Worm (Caenorhabditis elegans) whole organism, early embryonic: ENCODE results near the gene F42E8.1.

Experiments
- B0310.2 ChIP-seq: sonication (generic microtip); optimal IDR thresholded peaks from 2 replicates; lab custom pipeline; 2016; ENCODE audit warnings: mild to moderate bottlenecking, missing genetic modification characterization, missing compliant biosample characterization
- aly-1 ChIP-seq: sonication (generic microtip); optimal IDR thresholded peaks from 2 replicates; lab custom pipeline; 2016; ENCODE audit warnings: missing genetic modification characterization, missing compliant biosample characterization
- ama-1 ChIP-seq: fragments of 150-350 bp; optimal IDR thresholded peaks from 2 replicates; lab custom pipeline; 2014
- ceh-36 ChIP-seq: sonication (generic microtip); optimal IDR thresholded peaks from 2 replicates; lab custom pipeline; 2016; ENCODE audit warnings: missing genetic modification characterization, inconsistent platforms, missing compliant biosample characterization
- ets-7 ChIP-seq: sonication (generic microtip); optimal IDR thresholded peaks from 2 replicates; lab custom pipeline; 2016; ENCODE audit warnings: missing genotype, missing genetic modification characterization, missing compliant biosample characterization
- flt-1 ChIP-seq: fragments of 200-800 bp; sonication (Bioruptor generic); IDR thresholded peaks from 2 replicates; pipeline ENCODE4 v1.3.6; 2022; ENCODE audit warnings: missing genetic modification characterization, missing compliant biosample characterization
- hmbx-1 ChIP-seq: sonication (generic microtip); optimal IDR thresholded peaks from 2 replicates; lab custom pipeline; 2016; ENCODE audit warnings: mild to moderate bottlenecking, missing genetic modification characterization, missing compliant biosample characterization
- hmg-4 ChIP-seq: fragments of 200-800 bp; sonication (Bioruptor generic); optimal IDR thresholded peaks from 2 replicates; lab custom pipeline; 2018; ENCODE audit warnings: mild to moderate bottlenecking, missing genetic modification characterization, missing compliant biosample characterization
- hnd-1 ChIP-seq: sonication (generic microtip); optimal IDR thresholded peaks from 2 replicates; lab custom pipeline; 2016; ENCODE audit warnings: missing genetic modification characterization, missing compliant biosample characterization
- scrt-1 ChIP-seq: fragments of 200-800 bp; sonication (Bioruptor generic); IDR thresholded peaks from 2 replicates; pipeline ENCODE4 v1.3.6; 2022; ENCODE audit warnings: missing genetic modification characterization, missing compliant biosample characterization
- sea-1 ChIP-seq: fragments of 200-800 bp; sonication (Bioruptor generic); conservative IDR thresholded peaks from 2 replicates; pipeline ENCODE4 v1.3.6; 2022; ENCODE audit warnings: missing genetic modification characterization, missing compliant biosample characterization
- tbx-11 ChIP-seq: fragments of 200-800 bp; sonication (Bioruptor generic); IDR thresholded peaks from 2 replicates; pipeline ENCODE4 v1.3.6; 2022; ENCODE audit warnings: missing genetic modification characterization, missing compliant biosample characterization
- tra-4 ChIP-seq: sonication (generic microtip); optimal IDR thresholded peaks from 2 replicates; lab custom pipeline; 2017; ENCODE audit warnings: missing genetic modification characterization, missing compliant biosample characterization

DNA sequence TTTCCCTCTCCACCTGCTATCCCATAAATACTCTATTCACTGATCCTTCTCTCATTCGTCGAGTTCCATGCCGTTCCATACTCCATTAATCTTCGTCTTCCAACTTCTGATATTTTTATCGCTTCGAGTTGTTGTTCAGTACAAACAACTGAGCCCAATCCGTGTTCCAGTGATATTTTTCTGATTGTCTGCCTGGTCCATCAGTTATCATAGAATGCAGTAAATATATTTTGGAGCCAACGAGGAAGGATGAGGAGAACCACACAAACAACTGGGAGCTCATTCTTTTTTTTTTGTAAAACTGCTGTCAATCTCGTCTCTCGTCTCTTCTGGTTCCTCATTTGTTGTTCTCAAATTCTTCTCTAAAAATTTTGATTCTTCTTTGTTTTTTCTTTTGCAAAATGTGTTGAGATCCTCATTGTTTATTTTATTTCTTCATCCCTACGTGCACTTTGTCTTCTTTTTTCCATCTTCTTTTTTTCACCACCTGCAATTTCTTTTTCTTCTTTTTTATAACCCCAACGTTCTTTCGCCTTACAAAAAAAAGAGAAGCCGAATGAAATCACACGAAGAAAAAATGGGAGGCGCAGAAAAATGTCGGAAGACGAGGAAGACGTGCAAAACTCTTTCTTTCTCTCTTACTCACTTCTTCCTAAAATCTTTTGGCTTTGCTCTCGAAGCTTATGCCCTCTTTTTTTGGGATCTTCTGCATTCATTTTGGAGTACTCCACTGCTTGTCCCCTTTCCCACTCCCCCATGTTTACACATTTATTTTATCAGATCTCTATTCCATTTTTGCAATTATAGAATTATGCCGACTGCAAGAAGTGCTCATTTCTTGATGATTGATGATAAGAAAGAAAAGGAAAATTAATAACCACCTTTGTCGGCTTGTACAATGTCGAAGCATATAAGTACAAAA lies 22.1 kb downstream of the F42E8.1 start:
- TF ChIP-seq ceh-36 = no peak
- TF ChIP-seq ama-1 = no peak
- TF ChIP-seq aly-1 (tag; lab: Kevin White, UChicago) = no peak
- TF ChIP-seq hnd-1 (tag; lab: Kevin White, UChicago) = no peak
- TF ChIP-seq ets-7 (tag; lab: Kevin White, UChicago) = no peak
- no peak for TF ChIP-seq tra-4 (tag; lab: Kevin White, UChicago)
- TF ChIP-seq B0310.2 = no peak
- TF ChIP-seq flt-1 (GFP tag; lab: Robert Waterston, UW) = no peak
- TF ChIP-seq tbx-11 (GFP tag; lab: Robert Waterston, UW) = no peak
- TF ChIP-seq hmg-4 (GFP tag; lab: Kevin White, UChicago) = no peak
- TF ChIP-seq scrt-1 = no peak
- TF ChIP-seq sea-1 (GFP tag; lab: Robert Waterston, UW) = no peak
- TF ChIP-seq hmbx-1 (tag; lab: Kevin White, UChicago) = no peak
